Fruit fly (Drosophila melanogaster): Measurements from ENCODE around the gene GCC185.

The GCC185 gene

dm6 chr3R:12010202-12010824, at the start of gene GCC185, which contains the start of gene KLHL18 (continued):
- TF ChIP-seq CG7271 (tag; optimal IDR thresholded peaks at IDR 0.05) (no peak), grau (tag; optimal IDR thresholded peaks at IDR 0.05) (peak; percentile 83), Mad (GFP tag; optimal IDR thresholded peaks at IDR 0.05) (peak; percentile 65), Mrtf (GFP tag; IDR thresholded peaks at IDR 0.05) (0 out of 3 replicates have a peak, but pooled peaks have one; percentile 27), az2 (GFP tag; optimal IDR thresholded peaks at IDR 0.05) (peak; percentile 78), E2f1 (GFP tag; IDR thresholded peaks at IDR 0.05) (peak; percentile 43; the same call in 1 of the 2 replicates), CG34422 (GFP tag; IDR thresholded peaks at IDR 0.05) (peak; percentile 81; the same call in 2 of the 3 replicates), ranshi (GFP tag; IDR thresholded peaks at IDR 0.05) (peak; percentile 76; the same call in 1 of the 2 replicates), CG12769 (tag; optimal IDR thresholded peaks at IDR 0.05) (no peak), CG4328 (GFP tag; optimal IDR thresholded peaks at IDR 0.05) (peak; percentile 13), wek (GFP tag; optimal IDR thresholded peaks at IDR 0.05) (no peak), trh (GFP tag; optimal IDR thresholded peaks at IDR 0.05) (peak; percentile 50), CG2199 (GFP tag; IDR thresholded peaks at IDR 0.05) (no peak), dm (GFP tag; optimal IDR thresholded peaks at IDR 0.05) (peak; percentile 20), CG1602 (GFP tag; optimal IDR thresholded peaks at IDR 0.05) (peak; percentile 80), exex (tag; optimal IDR thresholded peaks at IDR 0.05) (no peak), CG31365 (tag; optimal IDR thresholded peaks at IDR 0.05) (no peak), Usf (GFP tag; optimal IDR thresholded peaks at IDR 0.05) (peak; percentile 59), Xbp1 (GFP tag; optimal IDR thresholded peaks at IDR 0.05) (peak; percentile 85), inv (GFP tag; IDR thresholded peaks at IDR 0.05; ENCODE audit: partially characterized antibody) (peak; percentile 79), CG14860 (GFP tag; IDR thresholded peaks at IDR 0.05; ENCODE audit: partially characterized antibody) (peak; percentile 84), CG4424 (GFP tag; optimal IDR thresholded peaks at IDR 0.05) (peak; percentile 78), CG9797 (GFP tag; optimal IDR thresholded peaks at IDR 0.05) (peak; percentile 40), ken (GFP tag; IDR thresholded peaks at IDR 0.05) (0 out of 3 replicates have a peak, but pooled peaks have one; percentile 61), seq (GFP tag; IDR thresholded peaks at IDR 0.05) (no peak), ems (GFP tag; optimal IDR thresholded peaks at IDR 0.05) (peak; percentile 52), CG10462 (GFP tag; optimal IDR thresholded peaks at IDR 0.05) (peak; percentile 49), gsb (GFP tag; IDR thresholded peaks at IDR 0.05) (no peak), CTCF (GFP tag; optimal IDR thresholded peaks at IDR 0.05) (no peak), CG4854 (GFP tag; optimal IDR thresholded peaks at IDR 0.05) (peak; percentile 50), onecut (GFP tag; IDR thresholded peaks at IDR 0.05) (no peak), sob (GFP tag; IDR thresholded peaks at IDR 0.05) (peak; percentile 81), GATAe (GFP tag; conservative IDR thresholded peaks at IDR 0.05) (0 out of 2 replicates have a peak, but pooled peaks have one; percentile 42), Opbp (GFP tag; IDR thresholded peaks at IDR 0.05; ENCODE audit: partially characterized antibody) (peak; percentile 69; the same call in 2 of the 3 replicates), CG8359 (GFP tag; optimal IDR thresholded peaks at IDR 0.05; ENCODE audit: borderline replicate concordance) (no peak), phol (tag; optimal IDR thresholded peaks at IDR 0.05) (peak; percentile 87), CG9876 (GFP tag; optimal IDR thresholded peaks at IDR 0.05) (peak; percentile 42), CG13624 (GFP tag; optimal IDR thresholded peaks at IDR 0.05) (peak; percentile 64), sens (GFP tag) (peak; percentile 96), CG10979 (tag; optimal IDR thresholded peaks at IDR 0.05) (peak; percentile 66), Rfx (GFP tag; IDR thresholded peaks at IDR 0.05) (peak; percentile 80), jigr1 (GFP tag; IDR thresholded peaks at IDR 0.05) (peak; percentile 82; the same call in 2 of the 3 replicates), C15 (GFP tag; IDR thresholded peaks at IDR 0.05) (peak; percentile 42; the same call in 1 of the 3 replicates), Xrp1 (GFP tag; IDR thresholded peaks at IDR 0.05) (peak; percentile 74), CG9727 (GFP tag; optimal IDR thresholded peaks at IDR 0.05) (peak; percentile 76), Dp (GFP tag; optimal IDR thresholded peaks at IDR 0.05) (no peak), oc (tag; optimal IDR thresholded peaks at IDR 0.05) (no peak), CG6654 (GFP tag; optimal IDR thresholded peaks at IDR 0.05) (no peak), shn (GFP tag; optimal IDR thresholded peaks at IDR 0.05) (peak; percentile 47), CG7786 (GFP tag; optimal IDR thresholded peaks at IDR 0.05) (peak; percentile 44), tin (GFP tag; optimal IDR thresholded peaks at IDR 0.05) (peak; percentile 83)

Measured in whole organism, embryonic.